Worm (Caenorhabditis elegans) whole organism, L4/young adult: ENCODE results near the gene C24F3.2.
A peak's percentile ranks its signal among the peaks of the same experiment; 100 is the strongest.

ENCODE experiments used
- W03F9.2 ChIP-seq: fragments of 150-350 bp; optimal IDR thresholded peaks from 2 replicates; lab custom pipeline; 2014; ENCODE audit warnings: missing biosample characterization, missing genetic modification characterization
- dao-5 ChIP-seq: sonication (generic microtip); optimal IDR thresholded peaks from 2 replicates; lab custom pipeline; 2016; ENCODE audit warnings: missing genotype, missing genetic modification characterization, moderate library complexity, missing compliant biosample characterization
- him-1 ChIP-seq: sonication (generic microtip); optimal IDR thresholded peaks from 2 replicates; lab custom pipeline; 2016; ENCODE audit warnings: missing genotype, missing genetic modification reagents, missing genetic modification characterization, missing compliant biosample characterization

The C24F3.2 gene

ce11 chrIV:10242458-10243123 lies 20.3 kb downstream of the C24F3.2 start:
- TF ChIP-seq W03F9.2 (tag; lab: Kevin White, UChicago) (no peak), him-1 (tag; lab: Kevin White, UChicago) (no peak), dao-5 (tag; lab: Kevin White, UChicago) (no peak)

DNA sequence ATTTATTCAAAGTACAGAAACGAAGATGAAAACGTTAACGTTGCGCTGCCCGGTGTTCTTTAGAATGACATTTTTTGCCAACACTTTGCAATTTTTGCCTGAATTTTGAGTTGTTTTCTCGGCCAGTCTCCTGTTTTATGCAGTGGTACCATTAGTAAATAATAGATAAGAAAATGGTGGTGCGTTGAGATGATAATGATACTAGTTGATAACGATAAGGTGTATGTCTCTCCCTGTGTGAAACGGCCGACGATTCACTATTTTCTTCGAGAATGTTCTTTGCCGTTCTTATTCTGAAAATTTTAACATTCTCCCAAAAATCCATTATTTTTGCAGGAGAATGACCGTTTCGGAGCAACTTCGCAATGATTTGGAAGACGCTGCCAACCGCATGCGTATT lies 20.9 kb downstream of the C24F3.2 start, which contains the start of gene tkt-1:
Gene tkt-1 (plus strand): TSS at position 337 of the 400 bp plus-strand sequence.
- TF ChIP-seq W03F9.2 (tag; lab: Kevin White, UChicago) (no peak), dao-5 (tag; lab: Kevin White, UChicago) (no peak), him-1 (tag; lab: Kevin White, UChicago) (no peak)

ce11 chrIV:10245666-10246210 lies 23.4 kb downstream of the C24F3.2 start, which contains the start of gene F01G10.10:
Gene F01G10.10, plus strand, starts transcription at chrIV:10246160.
- TF ChIP-seq him-1 (tag; lab: Kevin White, UChicago) (no peak), W03F9.2 (tag; lab: Kevin White, UChicago) (no peak), dao-5 (tag; lab: Kevin White, UChicago) (no peak)

DNA sequence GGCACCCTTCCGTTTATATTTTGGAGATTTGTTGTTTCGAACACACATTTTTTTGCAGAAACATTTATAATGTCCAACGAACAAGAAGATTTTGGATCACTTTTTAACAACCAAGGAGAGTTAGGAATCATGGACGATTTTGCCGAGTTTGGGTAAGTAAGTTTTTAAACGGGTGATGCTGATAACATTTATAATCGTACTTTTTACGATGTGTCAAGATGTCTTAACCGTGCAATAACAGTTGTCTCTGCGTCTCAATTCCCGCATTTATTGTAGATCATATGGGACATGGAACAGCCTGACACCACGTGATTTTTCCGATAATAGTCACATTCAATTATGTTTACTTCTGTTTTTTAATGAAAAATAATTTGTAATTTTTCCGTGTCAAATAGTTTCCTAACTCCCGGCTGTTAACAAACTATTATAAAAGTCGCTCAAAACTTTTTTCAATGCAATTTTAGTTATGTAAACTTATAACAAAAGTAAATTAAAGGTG lies 28.3 kb downstream of the C24F3.2 start, which contains the start of gene daf-14:
Gene daf-14 (plus strand): TSS at position 51 of the 499 bp plus-strand sequence.
- no peak for TF ChIP-seq dao-5 (tag; lab: Kevin White, UChicago)
- no peak for TF ChIP-seq W03F9.2 (tag; lab: Kevin White, UChicago)
- TF ChIP-seq him-1 (tag; lab: Kevin White, UChicago), result no peak

- TF ChIP-seq him-1 (tag; lab: Kevin White, UChicago), result no peak
- no peak for TF ChIP-seq dao-5 (tag; lab: Kevin White, UChicago)
- no peak for TF ChIP-seq W03F9.2 (tag; lab: Kevin White, UChicago)
Observed at ce11 chrIV:10251261-10251660, 28.9 kb downstream of the C24F3.2 start.

DNA sequence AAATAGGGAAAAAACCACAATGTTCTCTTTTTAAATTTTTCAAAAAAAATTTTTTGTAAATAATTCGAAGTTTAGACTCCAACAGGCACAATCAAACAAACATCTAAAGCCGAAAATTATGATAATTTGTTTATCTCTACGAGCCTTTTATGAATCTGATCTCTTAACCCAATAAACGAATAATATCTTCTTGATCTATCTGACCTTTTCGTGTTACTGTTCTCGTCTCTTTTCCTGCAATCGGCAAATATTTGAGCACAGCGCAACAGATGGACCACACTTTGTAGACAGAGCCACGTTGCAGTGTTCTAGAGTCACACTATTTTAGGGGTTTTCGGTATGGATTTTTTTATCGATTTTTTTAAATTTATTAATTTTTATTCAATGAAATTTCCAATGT lies 29.4 kb downstream of the C24F3.2 start:
- TF ChIP-seq him-1 (tag; lab: Kevin White, UChicago), result no peak
- no peak for TF ChIP-seq dao-5 (tag; lab: Kevin White, UChicago)
- no peak for TF ChIP-seq W03F9.2 (tag; lab: Kevin White, UChicago)

- TF ChIP-seq W03F9.2 (tag; lab: Kevin White, UChicago) (peak; percentile 69), him-1 (tag; lab: Kevin White, UChicago) (peak; percentile 83), dao-5 (tag; lab: Kevin White, UChicago) (no peak)
Observed at ce11 chrIV:10252350-10252792, 30.0 kb downstream of the C24F3.2 start.

DNA sequence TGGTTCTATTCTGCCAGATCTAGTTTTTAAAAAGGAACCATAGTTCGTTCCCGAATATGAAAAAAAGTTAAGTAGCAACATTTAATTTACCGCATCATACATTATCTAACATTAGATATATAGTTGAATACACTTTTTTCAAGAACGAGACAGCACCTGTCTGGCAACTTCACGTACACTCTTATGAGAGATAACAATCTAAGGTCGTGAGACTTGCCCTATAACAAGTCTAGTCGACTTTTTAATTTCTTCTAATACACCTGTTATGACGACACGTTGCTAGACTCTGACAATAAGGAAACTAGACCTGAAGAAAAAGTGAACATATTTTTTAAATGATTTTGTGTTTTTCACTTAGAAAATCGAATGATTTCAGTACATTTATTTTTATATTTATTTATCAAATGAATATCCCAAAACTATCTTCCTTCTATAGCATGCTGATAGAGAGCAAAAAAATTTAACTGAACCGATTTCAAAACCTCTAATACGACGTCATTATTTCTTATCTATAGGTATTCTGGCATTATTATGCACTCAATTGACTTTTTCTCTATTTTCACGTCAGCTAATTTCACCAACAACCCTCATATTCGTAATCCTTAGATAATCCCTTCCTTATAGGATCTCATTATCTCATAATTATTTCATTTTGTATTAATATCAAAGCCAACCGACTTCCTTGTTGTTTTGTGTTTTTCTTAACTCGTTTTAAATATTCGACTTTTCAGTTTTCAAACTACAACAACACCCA lies 30.7 kb downstream of the C24F3.2 start:
- no peak for TF ChIP-seq W03F9.2 (tag; lab: Kevin White, UChicago)
- TF ChIP-seq him-1 (tag; lab: Kevin White, UChicago), result no peak
- no peak for TF ChIP-seq dao-5 (tag; lab: Kevin White, UChicago)

DNA sequence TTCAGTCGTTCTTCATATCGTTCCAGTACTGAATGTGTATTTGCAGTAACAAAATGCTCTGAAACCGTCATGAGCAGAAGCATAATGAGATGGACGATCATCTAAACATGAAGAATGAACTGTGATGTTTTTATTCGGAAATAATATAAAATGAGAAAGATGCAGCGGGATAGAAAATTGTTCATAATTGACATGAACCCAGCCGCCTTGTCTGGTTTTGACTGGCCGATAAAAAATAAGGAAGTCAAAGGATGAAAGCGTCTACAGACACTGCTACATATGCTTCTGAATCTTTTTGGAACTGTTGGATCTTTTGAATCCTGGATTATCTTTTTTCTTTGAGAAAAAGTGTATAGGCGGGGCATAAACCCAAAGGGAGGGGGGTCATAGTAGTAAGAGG lies 37.2 kb downstream of the C24F3.2 start, which contains the start of gene F01G10.9:
Gene F01G10.9 (minus strand): TSS at position 101 of the 400 bp plus-strand sequence.
- TF ChIP-seq him-1 (tag; lab: Kevin White, UChicago), result no peak
- no peak for TF ChIP-seq dao-5 (tag; lab: Kevin White, UChicago)
- TF ChIP-seq W03F9.2 (tag; lab: Kevin White, UChicago), result no peak

DNA sequence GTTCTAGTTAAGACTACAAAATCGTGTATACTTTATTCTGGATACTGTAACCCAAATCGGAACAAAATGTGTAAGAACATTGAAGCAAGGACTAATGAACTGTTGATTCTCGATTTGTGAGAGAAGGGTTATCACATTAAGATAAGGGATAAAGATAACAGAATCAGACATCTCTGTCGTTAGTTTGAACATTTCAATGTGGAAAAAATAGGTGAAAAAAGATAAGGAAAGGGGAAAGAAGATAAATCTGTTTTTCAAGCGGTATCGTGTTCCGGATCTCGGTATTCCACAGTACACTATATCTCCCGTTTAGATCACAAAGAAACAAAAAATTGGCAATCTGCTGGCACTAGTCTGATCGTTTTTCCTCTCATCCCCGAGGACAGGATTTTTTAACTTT lies 38.7 kb downstream of the C24F3.2 start:
- no peak for TF ChIP-seq W03F9.2 (tag; lab: Kevin White, UChicago)
- no peak for TF ChIP-seq him-1 (tag; lab: Kevin White, UChicago)
- no peak for TF ChIP-seq dao-5 (tag; lab: Kevin White, UChicago)

DNA sequence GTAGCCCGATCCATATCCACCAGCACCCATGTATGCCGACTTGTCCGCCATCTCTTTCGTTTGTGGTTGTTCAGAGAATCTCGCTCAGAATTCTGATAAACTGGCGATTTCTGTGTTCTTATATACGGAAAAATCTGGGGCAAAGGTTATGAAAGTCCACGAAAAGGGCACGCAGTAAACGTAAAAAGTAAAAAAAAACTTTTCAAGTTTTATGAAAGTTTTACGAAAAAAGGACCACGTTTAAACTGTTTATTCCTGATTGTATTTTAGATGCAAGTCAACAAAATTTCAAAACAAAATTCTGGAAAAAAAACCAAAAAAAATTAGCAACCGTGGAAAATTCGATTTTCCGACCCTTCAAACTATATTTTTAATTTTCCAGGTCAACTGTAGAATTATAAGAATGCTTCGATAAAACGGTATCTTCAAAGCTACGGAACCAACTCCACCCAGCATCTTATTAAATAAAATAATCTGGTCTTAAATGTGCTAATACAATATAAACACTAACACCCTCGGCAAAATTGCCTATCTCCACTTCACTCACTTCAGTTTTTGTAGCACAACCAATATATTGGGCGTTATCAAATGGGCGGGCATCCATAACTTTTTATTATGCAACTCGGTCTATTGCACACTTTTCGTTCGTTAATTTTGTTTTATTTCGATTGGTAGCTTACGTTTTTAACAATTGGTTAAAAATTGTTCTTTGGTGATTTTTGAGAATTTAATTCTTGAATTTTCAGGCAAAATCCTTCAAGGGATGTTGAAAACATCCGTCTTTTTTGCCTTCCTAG lies 47.0 kb downstream of the C24F3.2 start, which contains the start of the genes nspd-7 and Y43C5A.2:
Gene nspd-7 (minus strand): TSS at position 51 of the 797 bp plus-strand sequence.
Gene Y43C5A.2 (plus strand): TSS at position 747 of the 797 bp plus-strand sequence.
- TF ChIP-seq him-1 (tag; lab: Kevin White, UChicago), result no peak
- TF ChIP-seq W03F9.2 (tag; lab: Kevin White, UChicago), result no peak
- TF ChIP-seq dao-5 (tag; lab: Kevin White, UChicago), result no peak
